Worm (Caenorhabditis elegans) whole organism, L4 larva: Measurements from ENCODE around the gene F44E5.2.

Experiments used
- D1046.2 ChIP-seq: fragments of 200-800 bp; sonication (Bioruptor generic); IDR thresholded peaks from 2 replicates; pipeline ENCODE4 v1.3.6; 2022; ENCODE audit warnings: missing genetic modification characterization, missing compliant biosample characterization
- F10B5.3 ChIP-seq: sonication (generic microtip); optimal IDR thresholded peaks from 2 replicates; lab custom pipeline; 2016; ENCODE audit warnings: mild to moderate bottlenecking, missing genetic modification characterization, missing compliant biosample characterization
- F26F4.8 ChIP-seq: fragments of 200-800 bp; sonication (Bioruptor generic); conservative IDR thresholded peaks from 2 replicates; pipeline ENCODE4 v1.3.6; 2022; ENCODE audit warnings: missing genetic modification characterization, missing compliant biosample characterization
- F44E2.7 ChIP-seq: fragments of 200-800 bp; sonication (Bioruptor generic); IDR thresholded peaks from 2 replicates; pipeline ENCODE4 v2.1.2; 2022; ENCODE audit warnings: missing genetic modification characterization, missing compliant biosample characterization
- T20F7.1 ChIP-seq: fragments of 200-800 bp; sonication (Bioruptor generic); optimal IDR thresholded peaks from 2 replicates; lab custom pipeline; 2018; ENCODE audit warnings: mild to moderate bottlenecking, missing genetic modification characterization, missing compliant biosample characterization
- Y48G9A.11 ChIP-seq: fragments of 200-800 bp; sonication (Bioruptor generic); IDR thresholded peaks from 2 replicates; pipeline ENCODE4 v1.3.6; 2022; ENCODE audit warnings: missing genetic modification reagents, missing genetic modification characterization, missing compliant biosample characterization
- aly-2 ChIP-seq: sonication (generic microtip); optimal IDR thresholded peaks from 2 replicates; lab custom pipeline; 2018; ENCODE audit warnings: missing biosample characterization, missing genetic modification characterization
- attf-4 ChIP-seq: sonication (generic microtip); optimal IDR thresholded peaks from 3 replicates; lab custom pipeline; 2017; ENCODE audit warnings: missing biosample characterization, missing genetic modification characterization
- ceh-20 ChIP-seq: fragments of 200-800 bp; sonication (Bioruptor generic); IDR thresholded peaks from 2 replicates; pipeline ENCODE4 v1.3.6; 2022; ENCODE audit warnings: missing genetic modification reagents, missing genetic modification characterization, missing compliant biosample characterization
- ceh-28 ChIP-seq: fragments of 150-350 bp; optimal IDR thresholded peaks from 2 replicates; lab custom pipeline; 2014; ENCODE audit warnings: missing biosample characterization, missing genetic modification reagents, missing genetic modification characterization
- ceh-82 ChIP-seq: sonication (generic microtip); optimal IDR thresholded peaks from 2 replicates; lab custom pipeline; 2017; ENCODE audit warnings: missing biosample characterization, missing genetic modification characterization
- ces-1 ChIP-seq: fragments of 150-350 bp; sonication (generic microtip); optimal IDR thresholded peaks from 4 replicates; lab custom pipeline; 2014; ENCODE audit warnings: missing biosample characterization, missing genetic modification reagents, missing genetic modification characterization
- ctbp-1 ChIP-seq: fragments of 200-800 bp; sonication (Bioruptor generic); IDR thresholded peaks from 2 replicates; pipeline ENCODE4 v1.3.6; 2022; ENCODE audit warnings: missing genetic modification reagents, missing genetic modification characterization, missing compliant biosample characterization
- daf-16 ChIP-seq, 3 experiments: sonication (generic microtip); optimal IDR thresholded peaks; 2 replicates each; lab custom pipeline; 2016 to 2017; ENCODE audit warnings: missing genetic modification characterization in 3 of 3, missing genetic modification reagents in 3 of 3, mild to moderate bottlenecking in 2 of 3, missing compliant biosample characterization in 2 of 3, missing biosample characterization in 1 of 3, moderate library complexity in 1 of 3
- dmd-8 ChIP-seq: fragments of 200-800 bp; sonication (Bioruptor generic); IDR thresholded peaks from 2 replicates; pipeline ENCODE4 v1.3.6; 2022; ENCODE audit warnings: missing genetic modification characterization, missing compliant biosample characterization
- dmd-9 ChIP-seq: fragments of 200-800 bp; sonication (Bioruptor generic); IDR thresholded peaks from 2 replicates; pipeline ENCODE4 v1.3.6; 2022; ENCODE audit warnings: missing genetic modification reagents, missing genetic modification characterization, missing compliant biosample characterization
- egl-27 ChIP-seq: sonication (generic microtip); optimal IDR thresholded peaks from 3 replicates; lab custom pipeline; 2017; ENCODE audit warnings: missing biosample characterization, missing genetic modification reagents, missing genetic modification characterization
- egl-43 ChIP-seq: fragments of 200-800 bp; sonication (Bioruptor generic); IDR thresholded peaks from 2 replicates; pipeline ENCODE4 v1.3.6; 2022; ENCODE audit warnings: missing genetic modification reagents, missing genetic modification characterization, missing compliant biosample characterization
- fkh-10 ChIP-seq: fragments of 150-350 bp; optimal IDR thresholded peaks from 2 replicates; lab custom pipeline; 2014; ENCODE audit warnings: missing biosample characterization, missing genetic modification reagents, missing genetic modification characterization
- hlh-11 ChIP-seq: fragments of 200-800 bp; sonication (Bioruptor generic); optimal IDR thresholded peaks from 2 replicates; lab custom pipeline; 2018; ENCODE audit warnings: mild to moderate bottlenecking, missing genetic modification characterization, missing compliant biosample characterization
- hmg-1.1 ChIP-seq: fragments of 200-800 bp; sonication (Bioruptor generic); IDR thresholded peaks from 2 replicates; pipeline ENCODE4 v1.3.6; 2022; ENCODE audit warnings: missing genetic modification reagents, missing genetic modification characterization, missing compliant biosample characterization
- jun-1 ChIP-seq: fragments of 150-350 bp; optimal IDR thresholded peaks from 2 replicates; lab custom pipeline; 2014; ENCODE audit warnings: missing biosample characterization, missing genetic modification reagents, missing genetic modification characterization
- lim-7 ChIP-seq: fragments of 200-800 bp; sonication (Bioruptor generic); IDR thresholded peaks from 2 replicates; pipeline ENCODE4 v1.3.6; 2022; ENCODE audit warnings: missing genetic modification characterization, missing compliant biosample characterization
- lin-13 ChIP-seq: fragments of 150-350 bp; optimal IDR thresholded peaks from 2 replicates; lab custom pipeline; 2014; ENCODE audit warnings: missing biosample characterization, missing genetic modification reagents, missing genetic modification characterization
- lin-15B ChIP-seq: fragments of 150-350 bp; sonication (generic microtip); optimal IDR thresholded peaks from 3 replicates; lab custom pipeline; 2014; ENCODE audit warnings: missing biosample characterization, missing genetic modification characterization
- lin-39 ChIP-seq: fragments of 150-350 bp; optimal IDR thresholded peaks from 2 replicates; lab custom pipeline; 2014; ENCODE audit warnings: missing biosample characterization, missing genetic modification reagents, missing genetic modification characterization
- lsy-2 ChIP-seq, 2 experiments: fragments of 150-350 bp in 1 of 2; sonication (generic microtip) in 1 of 2; optimal IDR thresholded peaks; 2 replicates each; lab custom pipeline; 2014 to 2017; ENCODE audit warnings: missing biosample characterization in 2 of 2, missing genetic modification characterization in 2 of 2
- madf-5 ChIP-seq, 2 experiments: fragments of 200-800 bp; sonication (Bioruptor generic); IDR thresholded peaks; 2 replicates each; pipeline ENCODE4 v1.3.6; 2022; ENCODE audit warnings: missing compliant biosample characterization in 2 of 2, missing genetic modification characterization in 2 of 2
- madf-9 ChIP-seq: fragments of 200-800 bp; sonication (Bioruptor generic); conservative IDR thresholded peaks from 2 replicates; pipeline ENCODE4 v1.3.6; 2022; ENCODE audit warnings: missing genetic modification reagents, missing genetic modification characterization, missing compliant biosample characterization
- mep-1 ChIP-seq: fragments of 150-350 bp; sonication (generic microtip); optimal IDR thresholded peaks from 3 replicates; lab custom pipeline; 2014; ENCODE audit warnings: missing biosample characterization, missing genetic modification characterization
- mes-2 ChIP-seq: sonication (generic microtip); optimal IDR thresholded peaks from 2 replicates; lab custom pipeline; 2016; ENCODE audit warnings: missing genotype, mild to moderate bottlenecking, missing genetic modification characterization, missing compliant biosample characterization; ENCODE audit not compliant: poor library complexity, severe bottlenecking
- nhr-102 ChIP-seq: sonication (generic microtip); optimal IDR thresholded peaks from 2 replicates; lab custom pipeline; 2016; ENCODE audit warnings: mild to moderate bottlenecking, missing genetic modification characterization, moderate library complexity, missing compliant biosample characterization
- nhr-111 ChIP-seq: fragments of 200-800 bp; sonication (Bioruptor generic); optimal IDR thresholded peaks from 2 replicates; lab custom pipeline; 2018; ENCODE audit warnings: mild to moderate bottlenecking, missing genetic modification characterization, missing compliant biosample characterization
- nhr-28 ChIP-seq: fragments of 150-350 bp; optimal IDR thresholded peaks from 2 replicates; lab custom pipeline; 2014; ENCODE audit warnings: missing biosample characterization, missing genetic modification characterization
- nhr-41 ChIP-seq: fragments of 200-800 bp; sonication (Bioruptor generic); IDR thresholded peaks from 2 replicates; pipeline ENCODE4 v1.3.6; 2022; ENCODE audit warnings: missing genetic modification reagents, missing genetic modification characterization, missing compliant biosample characterization
- nhr-42 ChIP-seq: fragments of 200-800 bp; sonication (Bioruptor generic); IDR thresholded peaks from 2 replicates; pipeline ENCODE4 v1.3.6; 2022; ENCODE audit warnings: missing genetic modification characterization, missing compliant biosample characterization
- nhr-6 ChIP-seq: fragments of 150-350 bp; optimal IDR thresholded peaks from 2 replicates; lab custom pipeline; 2014; ENCODE audit warnings: missing biosample characterization, missing genetic modification characterization
- nhr-76 ChIP-seq: fragments of 150-350 bp; optimal IDR thresholded peaks from 2 replicates; lab custom pipeline; 2014; ENCODE audit warnings: missing biosample characterization, missing genetic modification characterization
- php-3 ChIP-seq: fragments of 200-800 bp; sonication (Bioruptor generic); IDR thresholded peaks from 2 replicates; pipeline ENCODE4 v1.3.6; 2022; ENCODE audit warnings: missing genetic modification reagents, missing genetic modification characterization, missing compliant biosample characterization
- pqm-1 ChIP-seq: sonication (generic microtip); optimal IDR thresholded peaks from 2 replicates; lab custom pipeline; 2017; ENCODE audit warnings: missing biosample characterization, missing genetic modification characterization
- rbr-2 ChIP-seq: sonication (generic microtip); optimal IDR thresholded peaks from 2 replicates; lab custom pipeline; 2016; ENCODE audit warnings: missing genotype, missing genetic modification characterization, missing compliant biosample characterization
- saeg-2 ChIP-seq: fragments of 200-800 bp; sonication (Bioruptor generic); IDR thresholded peaks from 2 replicates; pipeline ENCODE4 v1.3.6; 2022; ENCODE audit warnings: missing genetic modification reagents, missing genetic modification characterization, missing compliant biosample characterization
- sdz-12 ChIP-seq: fragments of 200-800 bp; sonication (Bioruptor generic); optimal IDR thresholded peaks from 2 replicates; lab custom pipeline; 2018; ENCODE audit warnings: mild to moderate bottlenecking, missing genetic modification characterization, missing compliant biosample characterization
- set-16 ChIP-seq: fragments of 200-800 bp; sonication (Bioruptor generic); IDR thresholded peaks from 2 replicates; pipeline ENCODE4 v1.3.6; 2022; ENCODE audit warnings: missing genetic modification reagents, missing genetic modification characterization, missing compliant biosample characterization
- spr-3 ChIP-seq: fragments of 200-800 bp; sonication (Bioruptor generic); optimal IDR thresholded peaks from 2 replicates; lab custom pipeline; 2018; ENCODE audit warnings: mild to moderate bottlenecking, missing genetic modification characterization, missing compliant biosample characterization
- tra-1 ChIP-seq: fragments of 200-800 bp; sonication (Bioruptor generic); IDR thresholded peaks from 2 replicates; pipeline ENCODE4 v1.3.6; 2022; ENCODE audit warnings: missing genetic modification reagents, missing genetic modification characterization, missing compliant biosample characterization
- unc-130 ChIP-seq: sonication (generic microtip); optimal IDR thresholded peaks from 2 replicates; lab custom pipeline; 2016; ENCODE audit warnings: missing genetic modification reagents, missing genetic modification characterization, missing compliant biosample characterization
- unc-39 ChIP-seq: sonication (generic microtip); optimal IDR thresholded peaks from 2 replicates; lab custom pipeline; 2017; ENCODE audit warnings: missing biosample characterization, missing genetic modification characterization
- vab-7 ChIP-seq: fragments of 200-800 bp; sonication (Bioruptor generic); IDR thresholded peaks from 2 replicates; pipeline ENCODE4 v1.3.6; 2022; ENCODE audit warnings: missing genetic modification reagents, missing genetic modification characterization, missing compliant biosample characterization
- zag-1 ChIP-seq: fragments of 150-350 bp; optimal IDR thresholded peaks from 2 replicates; lab custom pipeline; 2014; ENCODE audit warnings: missing biosample characterization, missing genetic modification characterization
- zfp-3 ChIP-seq: fragments of 200-800 bp; sonication (Bioruptor generic); conservative IDR thresholded peaks from 2 replicates; pipeline ENCODE4 v1.3.6; 2022; ENCODE audit warnings: missing genetic modification reagents, missing genetic modification characterization, missing compliant biosample characterization

Gene F44E5.2

DNA sequence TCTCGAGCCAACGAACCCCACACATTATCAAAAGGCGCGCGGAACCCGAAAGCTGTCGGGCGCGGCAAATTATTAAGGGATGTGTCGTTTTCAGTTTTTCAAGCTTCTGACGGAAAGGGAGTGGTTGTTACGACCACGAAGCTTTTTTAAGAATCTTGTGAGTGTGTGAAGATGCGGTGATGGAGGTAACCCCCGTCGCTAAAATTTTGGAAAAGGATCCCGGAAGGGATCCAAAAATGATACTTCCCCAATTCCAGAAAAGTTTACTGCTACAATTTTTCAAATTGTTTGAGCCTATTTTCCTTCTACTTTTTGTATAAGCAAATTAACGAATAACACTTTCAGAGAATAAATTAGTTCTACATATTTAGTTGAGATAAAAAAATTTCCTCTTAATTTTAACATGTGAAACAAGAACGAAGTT, 9.9 kb upstream of the F44E5.2 start:
- TF ChIP-seq lin-13 (peak; percentile 80), rbr-2 (tag; lab: Kevin White, UChicago) (no peak), nhr-102 (tag; lab: Kevin White, UChicago) (no peak), unc-130 (GFP tag; lab: Kevin White, UChicago) (no peak), lin-39 (no peak), madf-5 (GFP tag; IDR thresholded peaks at IDR 0.05; lab: Robert Waterston, UW) (peak; percentile 21 to 78; a peak in 2 of 4 replicates), ceh-82 (tag; lab: Kevin White, UChicago) (no peak), fkh-10 (GFP tag; lab: Kevin White, UChicago) (no peak), hlh-11 (tag; lab: Kevin White, UChicago) (peak; percentile 55), ces-1 (GFP tag; lab: Kevin White, UChicago) (no peak), lsy-2 (tag; optimal IDR thresholded peaks at IDR 0.05; lab: Kevin White, UChicago) (peak in 1 of 2 experiments; percentile 89), nhr-111 (no peak), egl-43 (GFP tag; lab: Robert Waterston, UW) (peak; percentile 84), saeg-2 (GFP tag; lab: Robert Waterston, UW) (peak; percentile 80; the same call in 1 of the 2 replicates), madf-9 (GFP tag; lab: Robert Waterston, UW) (0 out of 2 replicates have a peak, but pooled peaks have one; percentile 2), daf-16 (GFP tag; optimal IDR thresholded peaks at IDR 0.05; lab: Kevin White, UChicago) (no peak), daf-16 (tag; optimal IDR thresholded peaks at IDR 0.05; lab: Kevin White, UChicago) (peak; percentile 50), nhr-76 (tag; lab: Kevin White, UChicago) (no peak), nhr-41 (GFP tag; lab: Robert Waterston, UW) (peak; percentile 89), nhr-28 (tag; lab: Kevin White, UChicago) (no peak), ceh-28 (tag; lab: Kevin White, UChicago) (no peak), lim-7 (GFP tag; lab: Robert Waterston, UW) (peak; percentile 89), php-3 (GFP tag; lab: Robert Waterston, UW) (peak; percentile 80), lin-15B (tag; lab: Kevin White, UChicago) (no peak), spr-3 (GFP tag; lab: Kevin White, UChicago) (peak; percentile 20), T20F7.1 (GFP tag; lab: Kevin White, UChicago) (peak; percentile 57), sdz-12 (peak; percentile 50), aly-2 (tag; lab: Kevin White, UChicago) (peak; percentile 39), hmg-1.1 (peak; percentile 79), F26F4.8 (GFP tag; lab: Robert Waterston, UW) (no peak), tra-1 (GFP tag; lab: Robert Waterston, UW) (0 out of 2 replicates have a peak, but pooled peaks have one; percentile 43), nhr-6 (peak; percentile 48), set-16 (GFP tag; lab: Robert Waterston, UW) (no peak), Y48G9A.11 (GFP tag; lab: Robert Waterston, UW) (peak; percentile 75), dmd-8 (GFP tag; lab: Robert Waterston, UW) (no peak), attf-4 (tag; lab: Kevin White, UChicago) (no peak), egl-27 (tag; lab: Kevin White, UChicago) (no peak), F10B5.3 (no peak), pqm-1 (tag; lab: Kevin White, UChicago) (no peak), ceh-20 (GFP tag; lab: Robert Waterston, UW) (0 out of 2 replicates have a peak, but pooled peaks have one; percentile 46), unc-39 (tag; lab: Kevin White, UChicago) (no peak), nhr-42 (GFP tag; lab: Robert Waterston, UW) (peak; percentile 76; the same call in 1 of the 2 replicates), zag-1 (no peak), jun-1 (tag; lab: Kevin White, UChicago) (no peak), dmd-9 (peak; percentile 55; the same call in 1 of the 2 replicates), F44E2.7 (no peak), vab-7 (GFP tag; lab: Robert Waterston, UW) (peak; percentile 60; the same call in 1 of the 2 replicates), ctbp-1 (GFP tag; lab: Robert Waterston, UW) (peak; percentile 92), zfp-3 (GFP tag; lab: Robert Waterston, UW) (peak; percentile 99), mep-1 (tag; lab: Kevin White, UChicago) (peak; percentile 93), D1046.2 (GFP tag; lab: Robert Waterston, UW) (0 out of 2 replicates have a peak, but pooled peaks have one; percentile 40), mes-2 (tag; lab: Kevin White, UChicago) (no peak)
